Fruit fly (Drosophila melanogaster) whole organism, wandering third instar larva: ENCODE results near the gene CG17375.

Experiments used
- Abd-B ChIP-seq: fragments of >200 bp; optimal IDR thresholded peaks from 2 replicates; lab custom pipeline; 2017; ENCODE audit warnings: missing biosample characterization, missing genetic modification characterization
- Dfd ChIP-seq: fragments of >200 bp; optimal IDR thresholded peaks from 2 replicates; lab custom pipeline; 2017; ENCODE audit warnings: missing biosample characterization, missing genetic modification characterization
- HLH106 ChIP-seq: fragments of 200-800 bp; optimal IDR thresholded peaks from 3 replicates; lab custom pipeline; 2019; ENCODE audit warnings: missing biosample characterization, mild to moderate bottlenecking, missing genetic modification characterization, moderate library complexity
- Hr83 ChIP-seq: fragments of 200-300 bp; sonication (Bioruptor generic); optimal IDR thresholded peaks from 2 replicates; lab custom pipeline; 2016; ENCODE audit warnings: missing biosample characterization, mild to moderate bottlenecking, missing genetic modification characterization, moderate library complexity; ENCODE audit not compliant: poor library complexity, severe bottlenecking
- Sp1 ChIP-seq: fragments of 200-800 bp; sonication (Bioruptor generic); optimal IDR thresholded peaks from 3 replicates; lab custom pipeline; 2019; ENCODE audit warnings: missing biosample characterization, mild to moderate bottlenecking, missing genetic modification characterization, moderate library complexity
- Vsx2 ChIP-seq: fragments of 200-300, 225-300 bp; sonication (Bioruptor generic); optimal IDR thresholded peaks from 2 replicates; lab custom pipeline; 2018; ENCODE audit warnings: missing biosample characterization, missing genetic modification characterization; ENCODE audit not compliant: partially characterized antibody
- br ChIP-seq: fragments of 200-800 bp; sonication (Bioruptor generic); optimal IDR thresholded peaks from 2 replicates; lab custom pipeline; 2016; ENCODE audit warnings: missing biosample characterization, missing genetic modification characterization
- brk ChIP-seq: fragments of 200-800 bp; sonication (Bioruptor generic); optimal IDR thresholded peaks from 2 replicates; lab custom pipeline; 2016; ENCODE audit warnings: missing biosample characterization, mild to moderate bottlenecking, missing genetic modification characterization
- dsf ChIP-seq: sonication (Bioruptor generic); optimal IDR thresholded peaks from 2 replicates; lab custom pipeline; 2016; ENCODE audit warnings: missing biosample characterization, missing genetic modification characterization, borderline replicate concordance
- foxo ChIP-seq, 2 experiments: fragments of 200-800 bp; sonication (Bioruptor generic); optimal IDR thresholded peaks; 2 replicates in 1 of 2; 3 replicates in 1 of 2; lab custom pipeline; 2016 to 2017; ENCODE audit warnings: missing biosample characterization in 2 of 2, missing genetic modification characterization in 2 of 2
- fru ChIP-seq: fragments of 200-800 bp; sonication (Bioruptor generic); optimal IDR thresholded peaks from 3 replicates; lab custom pipeline; 2016; ENCODE audit warnings: missing biosample characterization, mild to moderate bottlenecking, missing genetic modification characterization
- jim ChIP-seq: fragments of 175-275, 200-325 bp; sonication (Bioruptor generic); optimal IDR thresholded peaks from 2 replicates; lab custom pipeline; 2016; ENCODE audit warnings: missing biosample characterization, mild to moderate bottlenecking, missing genetic modification characterization
- pan ChIP-seq: fragments of >200 bp; optimal IDR thresholded peaks from 2 replicates; lab custom pipeline; 2017
- rgr ChIP-seq: fragments of 200-800 bp; sonication (Bioruptor generic); optimal IDR thresholded peaks from 3 replicates; lab custom pipeline; 2016; ENCODE audit warnings: missing biosample characterization, mild to moderate bottlenecking, missing genetic modification characterization
- woc ChIP-seq: sonication (Bioruptor generic); optimal IDR thresholded peaks from 2 replicates; lab custom pipeline; 2016; ENCODE audit warnings: missing biosample characterization, mild to moderate bottlenecking, missing genetic modification characterization

Gene CG17375

dm6 chr2L:6773645-6774044 is 31.9 kb downstream of the CG17375 start, which contains the start of gene CG17378:
Gene CG17378, plus strand, starts transcription at chr2L:6774041.
- peak; percentile 39 for TF ChIP-seq fru (GFP tag; lab: Kevin White, UChicago)
- TF ChIP-seq Dfd (GFP tag; lab: Kevin White, UChicago): no peak

DNA sequence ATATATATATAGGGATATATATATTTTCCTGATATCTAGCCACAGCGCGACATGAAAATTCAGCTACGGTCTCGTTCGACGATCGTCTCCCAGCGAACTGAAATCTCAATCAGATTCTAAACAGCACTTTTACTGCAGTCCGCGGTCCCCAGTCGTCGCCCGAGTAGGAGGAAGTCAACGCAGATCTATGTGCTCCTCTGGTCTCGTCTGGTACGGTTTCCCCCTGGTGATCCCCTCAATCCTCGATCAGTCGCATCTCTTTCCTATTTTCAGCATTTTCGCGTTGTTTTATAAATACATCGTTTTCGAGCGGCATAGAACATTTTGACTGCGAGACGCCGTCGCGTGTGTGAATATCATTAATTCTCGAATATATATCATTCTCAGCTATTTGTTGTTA is 32.9 kb downstream of the CG17375 start, which contains the start of gene LUBEL:
Gene LUBEL (minus strand): TSS at position 101 of the 400 bp plus-strand sequence.
- no peak for TF ChIP-seq Sp1 (GFP tag; lab: Kevin White, UChicago)
- TF ChIP-seq rgr (GFP tag; lab: Kevin White, UChicago): no peak
- no peak for TF ChIP-seq Vsx2 (GFP tag; lab: Kevin White, UChicago)
- no peak for TF ChIP-seq br (GFP tag; lab: Kevin White, UChicago)
- TF ChIP-seq jim (GFP tag; lab: Kevin White, UChicago): no peak
- TF ChIP-seq pan: no peak
- no peak for TF ChIP-seq Hr83
- TF ChIP-seq woc (GFP tag; lab: Kevin White, UChicago): no peak
- no peak for TF ChIP-seq foxo (GFP tag; optimal IDR thresholded peaks at IDR 0.05; lab: Kevin White, UChicago)
- no peak for TF ChIP-seq Abd-B (GFP tag; lab: Kevin White, UChicago)
- TF ChIP-seq brk: no peak
- no peak for TF ChIP-seq dsf (GFP tag; lab: Kevin White, UChicago)

DNA sequence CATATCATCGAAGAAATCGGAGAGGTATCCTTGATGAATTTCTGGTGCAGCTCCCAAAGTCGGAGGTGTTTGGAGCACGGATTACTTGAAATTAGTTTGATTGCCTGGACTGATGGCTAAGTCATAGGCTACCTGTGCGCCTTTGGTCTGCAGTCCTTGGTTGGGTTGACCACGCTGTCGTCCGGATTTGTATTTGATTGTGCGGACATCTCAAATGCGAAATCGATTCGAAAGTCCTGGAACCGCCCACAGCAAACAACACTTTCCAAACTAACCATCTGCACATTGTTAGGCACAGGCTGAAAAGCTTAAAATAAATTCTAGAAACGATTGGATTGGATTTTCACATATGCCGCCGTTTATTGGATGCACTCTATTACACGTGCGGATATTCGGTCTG is 46.1 kb downstream of the CG17375 start, which contains the start of gene CG11322:
Gene CG11322 (minus strand): TSS at position 101 of the 400 bp plus-strand sequence.
- TF ChIP-seq HLH106 (tag; lab: Kevin White, UChicago) (no peak), foxo (GFP tag; optimal IDR thresholded peaks at IDR 0.05; lab: Kevin White, UChicago) (no peak), Vsx2 (GFP tag; lab: Kevin White, UChicago) (no peak)
